Fruit fly (Drosophila melanogaster): ENCODE data around the gene CG43208.

Gene CG43208

dm6 chr3R:13303126-13303525 lies at the start of gene CG43208:
Gene CG43208, plus strand, starts transcription at chr3R:13303426.
- no peak for TF ChIP-seq CG10348 (GFP tag; IDR thresholded peaks at IDR 0.05)
- no peak for TF ChIP-seq CG15710 (tag; optimal IDR thresholded peaks at IDR 0.05)
- TF ChIP-seq Pif1B (GFP tag; optimal IDR thresholded peaks at IDR 0.05), result no peak
- TF ChIP-seq CG32121 (GFP tag; IDR thresholded peaks at IDR 0.05), result no peak
- no peak for TF ChIP-seq CG12605 (GFP tag; IDR thresholded peaks at IDR 0.05)
- no peak for TF ChIP-seq Pif1A (GFP tag; optimal IDR thresholded peaks at IDR 0.05)
- no peak for TF ChIP-seq CG14655 (GFP tag; optimal IDR thresholded peaks at IDR 0.05)
- no peak for TF ChIP-seq D1 (tag; optimal IDR thresholded peaks at IDR 0.05)
- TF ChIP-seq CG8159 (tag; optimal IDR thresholded peaks at IDR 0.05), result no peak
- no peak for TF ChIP-seq Ets98B (GFP tag; IDR thresholded peaks at IDR 0.05)

- TF ChIP-seq Pif1A (GFP tag; optimal IDR thresholded peaks at IDR 0.05), result peak; percentile 26
- no peak for TF ChIP-seq Ets98B (GFP tag; IDR thresholded peaks at IDR 0.05)
- no peak for TF ChIP-seq CG12605 (GFP tag; IDR thresholded peaks at IDR 0.05)
- no peak for TF ChIP-seq CG17806 (tag; optimal IDR thresholded peaks at IDR 0.05)
- no peak for TF ChIP-seq D1 (tag; optimal IDR thresholded peaks at IDR 0.05)
- TF ChIP-seq CG14655 (GFP tag; optimal IDR thresholded peaks at IDR 0.05), result peak; percentile 27
Observed at dm6 chr3R:13257110-13257509, 46.1 kb upstream of the CG43208 start.

dm6 chr3R:13258696-13259567 lies 44.3 kb upstream of the CG43208 start, which contains the start of gene Ace:
Gene Ace, minus strand, starts transcription at chr3R:13259517.
- TF ChIP-seq D1 (tag; optimal IDR thresholded peaks at IDR 0.05) (no peak), Pif1A (GFP tag; optimal IDR thresholded peaks at IDR 0.05) (no peak), rn (GFP tag; IDR thresholded peaks at IDR 0.05) (no peak), CG8159 (tag; optimal IDR thresholded peaks at IDR 0.05) (no peak), Pif1B (GFP tag; optimal IDR thresholded peaks at IDR 0.05) (peak; percentile 7), CG15710 (tag; optimal IDR thresholded peaks at IDR 0.05) (no peak), CG14655 (GFP tag; optimal IDR thresholded peaks at IDR 0.05) (no peak), CG12605 (GFP tag; IDR thresholded peaks at IDR 0.05) (no peak)

dm6 chr3R:13260114-13260673 lies 43.0 kb upstream of the CG43208 start, which contains the start of gene CG11686:
Gene CG11686, plus strand, starts transcription at chr3R:13260356.
- TF ChIP-seq CG15710 (tag; optimal IDR thresholded peaks at IDR 0.05) (no peak), CG12605 (GFP tag; IDR thresholded peaks at IDR 0.05) (peak; percentile 92), EcR (GFP tag; optimal IDR thresholded peaks at IDR 0.05) (peak; percentile 97), CG17806 (tag; optimal IDR thresholded peaks at IDR 0.05) (no peak), CG14655 (GFP tag; optimal IDR thresholded peaks at IDR 0.05) (no peak), Snoo (tag; optimal IDR thresholded peaks at IDR 0.05) (peak; percentile 14), gl (tag; optimal IDR thresholded peaks at IDR 0.05) (no peak), Ets98B (GFP tag; IDR thresholded peaks at IDR 0.05) (peak; percentile 48; the same call in 1 of the 2 replicates), D1 (tag; optimal IDR thresholded peaks at IDR 0.05) (peak; percentile 37), fd96Ca (GFP tag; IDR thresholded peaks at IDR 0.05) (peak; percentile 51; the same call in 1 of the 3 replicates)

dm6 chr3R:13261706-13262105 lies 41.5 kb upstream of the CG43208 start:
- no peak for TF ChIP-seq CG12605 (GFP tag; IDR thresholded peaks at IDR 0.05)
- no peak for TF ChIP-seq Snoo (tag; optimal IDR thresholded peaks at IDR 0.05)

dm6 chr3R:13264061-13264661 lies 39.1 kb upstream of the CG43208 start, which contains the start of gene Ravus:
Gene Ravus, minus strand, starts transcription at chr3R:13264061.
- TF ChIP-seq CG13204 (GFP tag; optimal IDR thresholded peaks at IDR 0.05), result no peak
- TF ChIP-seq Ets98B (GFP tag; IDR thresholded peaks at IDR 0.05), result no peak; the same call in 1 of the 2 replicates
- peak; percentile 70 for TF ChIP-seq CG15710 (tag; optimal IDR thresholded peaks at IDR 0.05)
- TF ChIP-seq CG8159 (tag; optimal IDR thresholded peaks at IDR 0.05), result peak; percentile 47
- peak; percentile 22 for TF ChIP-seq CG17806 (tag; optimal IDR thresholded peaks at IDR 0.05)
- TF ChIP-seq D1 (tag; optimal IDR thresholded peaks at IDR 0.05), result no peak
- TF ChIP-seq CG32121 (GFP tag; IDR thresholded peaks at IDR 0.05), result 0 out of 2 replicates have a peak, but pooled peaks have one; percentile 30
- no peak for TF ChIP-seq gl (tag; optimal IDR thresholded peaks at IDR 0.05)
- no peak for TF ChIP-seq Pif1B (GFP tag; optimal IDR thresholded peaks at IDR 0.05)
- TF ChIP-seq Snoo (tag; optimal IDR thresholded peaks at IDR 0.05), result peak; percentile 43
- no peak for TF ChIP-seq CG12605 (GFP tag; IDR thresholded peaks at IDR 0.05)
- no peak for TF ChIP-seq rn (GFP tag; IDR thresholded peaks at IDR 0.05)
- peak; percentile 46 for TF ChIP-seq CG9948 (tag; optimal IDR thresholded peaks at IDR 0.05)
- no peak for TF ChIP-seq fd96Ca (GFP tag; IDR thresholded peaks at IDR 0.05)
- no peak for TF ChIP-seq CG10348 (GFP tag; IDR thresholded peaks at IDR 0.05)
- TF ChIP-seq Pif1A (GFP tag; optimal IDR thresholded peaks at IDR 0.05), result no peak

dm6 chr3R:13270648-13271047 lies 32.6 kb upstream of the CG43208 start:
- TF ChIP-seq CG32121 (GFP tag; IDR thresholded peaks at IDR 0.05), result no peak
- peak; percentile 71 for TF ChIP-seq EcR (GFP tag; optimal IDR thresholded peaks at IDR 0.05)

Data from whole organism, pupa.